Worm (Caenorhabditis elegans) whole organism, young adult: ENCODE results near the gene F14H12.7.

Experiments used
- B0019.2 ChIP-seq: fragments of 200-800 bp; sonication (Bioruptor generic); conservative IDR thresholded peaks from 2 replicates; pipeline ENCODE4 v1.3.6; 2022; ENCODE audit warnings: missing genetic modification reagents, missing genetic modification characterization, missing compliant biosample characterization
- F10E7.11 ChIP-seq: sonication (generic microtip); optimal IDR thresholded peaks from 2 replicates; lab custom pipeline; 2017; ENCODE audit warnings: mild to moderate bottlenecking, missing genetic modification characterization, moderate library complexity, missing compliant biosample characterization
- F22D6.2 ChIP-seq: sonication (generic microtip); optimal IDR thresholded peaks from 2 replicates; lab custom pipeline; 2016; ENCODE audit warnings: mild to moderate bottlenecking, missing genetic modification characterization, missing compliant biosample characterization
- F52B5.7 ChIP-seq: sonication (generic microtip); optimal IDR thresholded peaks from 2 replicates; lab custom pipeline; 2016; ENCODE audit warnings: mild to moderate bottlenecking, missing genetic modification characterization, missing compliant biosample characterization
- F55B11.4 ChIP-seq: sonication (generic microtip); optimal IDR thresholded peaks from 2 replicates; lab custom pipeline; 2016; ENCODE audit warnings: missing compliant biosample characterization, missing genetic modification characterization, borderline replicate concordance; ENCODE audit not compliant: insufficient read depth
- T07F8.4 ChIP-seq: sonication (generic microtip); optimal IDR thresholded peaks from 2 replicates; lab custom pipeline; 2016; ENCODE audit warnings: mild to moderate bottlenecking, missing genetic modification characterization, moderate library complexity, missing compliant biosample characterization
- Y67H2A.10 ChIP-seq: fragments of 200-800 bp; sonication (Bioruptor generic); conservative IDR thresholded peaks from 2 replicates; pipeline ENCODE4 v1.3.6; 2022; ENCODE audit warnings: missing genetic modification reagents, missing genetic modification characterization, missing compliant biosample characterization
- Y79H2A.3 ChIP-seq: fragments of 200-800 bp; sonication (Bioruptor generic); conservative IDR thresholded peaks from 2 replicates; pipeline ENCODE4 v1.3.6; 2022; ENCODE audit warnings: missing genetic modification reagents, missing genetic modification characterization, missing compliant biosample characterization
- ama-1 ChIP-seq, 3 experiments: fragments of 150-350 bp in 1 of 3; sonication (generic microtip) in 2 of 3; optimal IDR thresholded peaks; 2 replicates each; lab custom pipeline; 2014 to 2018; ENCODE audit warnings: missing biosample characterization in 2 of 3, missing genetic modification characterization in 2 of 3, missing genetic modification reagents in 2 of 3
- atf-7 ChIP-seq: sonication (generic microtip); optimal IDR thresholded peaks from 2 replicates; lab custom pipeline; 2017; ENCODE audit warnings: mild to moderate bottlenecking, missing genetic modification characterization, missing compliant biosample characterization
- attf-6 ChIP-seq: fragments of 200-800 bp; sonication (Bioruptor generic); IDR thresholded peaks from 2 replicates; pipeline ENCODE4 v1.3.6; 2022; ENCODE audit warnings: missing genetic modification reagents, missing genetic modification characterization, missing compliant biosample characterization
- bed-2 ChIP-seq: fragments of 200-800 bp; sonication (Bioruptor generic); IDR thresholded peaks from 2 replicates; pipeline ENCODE4 v1.3.6; 2022; ENCODE audit warnings: missing genetic modification reagents, missing genetic modification characterization, missing compliant biosample characterization
- ceh-27 ChIP-seq: fragments of 200-800 bp; sonication (Bioruptor generic); optimal IDR thresholded peaks from 2 replicates; lab custom pipeline; 2018; ENCODE audit warnings: mild to moderate bottlenecking, missing genetic modification characterization, moderate library complexity, missing compliant biosample characterization
- egrh-3 ChIP-seq: fragments of 200-800 bp; sonication (Bioruptor generic); IDR thresholded peaks from 2 replicates; pipeline ENCODE4 v1.3.6; 2022; ENCODE audit warnings: missing genetic modification reagents, missing genetic modification characterization, missing compliant biosample characterization
- hmg-1.2 ChIP-seq: fragments of 200-800 bp; sonication (Bioruptor generic); IDR thresholded peaks from 2 replicates; pipeline ENCODE4 v1.3.6; 2022; ENCODE audit warnings: missing genetic modification reagents, missing genetic modification characterization, missing compliant biosample characterization
- hmg-20 ChIP-seq: fragments of 200-800 bp; sonication (Bioruptor generic); IDR thresholded peaks from 2 replicates; pipeline ENCODE4 v1.3.6; 2022; ENCODE audit warnings: missing genetic modification reagents, missing genetic modification characterization, missing compliant biosample characterization
- hsf-1 ChIP-seq: fragments of 200-800 bp; sonication (Bioruptor generic); IDR thresholded peaks from 2 replicates; pipeline ENCODE4 v1.3.6; 2022; ENCODE audit warnings: missing genetic modification reagents, missing genetic modification characterization, missing compliant biosample characterization
- lin-40 ChIP-seq: sonication (generic microtip); optimal IDR thresholded peaks from 2 replicates; lab custom pipeline; 2016; ENCODE audit warnings: missing genetic modification characterization, mild to moderate bottlenecking, missing compliant biosample characterization, missing genotype, missing genetic modification reagents
- madf-6 ChIP-seq: fragments of 200-800 bp; sonication (Bioruptor generic); IDR thresholded peaks from 2 replicates; pipeline ENCODE4 v1.3.6; 2022; ENCODE audit warnings: missing genetic modification reagents, missing genetic modification characterization, missing compliant biosample characterization
- mcd-1 ChIP-seq: fragments of 200-800 bp; sonication (Bioruptor generic); IDR thresholded peaks from 2 replicates; pipeline ENCODE4 v1.3.6; 2022; ENCODE audit warnings: missing genetic modification reagents, missing genetic modification characterization, missing compliant biosample characterization
- nfya-1 ChIP-seq: sonication (generic microtip); optimal IDR thresholded peaks from 2 replicates; lab custom pipeline; 2017; ENCODE audit warnings: antibody characterized with exemption, missing compliant biosample characterization, missing genetic modification characterization, borderline replicate concordance; ENCODE audit not compliant: insufficient read depth
- rec-8 ChIP-seq, 2 experiments: sonication (generic microtip); optimal IDR thresholded peaks; 2 replicates each; lab custom pipeline; 2016; ENCODE audit warnings: mild to moderate bottlenecking in 2 of 2, missing genetic modification characterization in 2 of 2, missing genetic modification reagents in 2 of 2, missing genotype in 2 of 2, missing biosample characterization in 1 of 2, missing compliant biosample characterization in 1 of 2, moderate library complexity in 1 of 2
- sea-2 ChIP-seq: fragments of 200-800 bp; sonication (Bioruptor generic); IDR thresholded peaks from 2 replicates; pipeline ENCODE4 v1.3.6; 2022; ENCODE audit warnings: missing genetic modification characterization, missing compliant biosample characterization
- tbp1 ChIP-seq: fragments of 200-800 bp; sonication (Bioruptor generic); optimal IDR thresholded peaks from 2 replicates; lab custom pipeline; 2018; ENCODE audit warnings: mild to moderate bottlenecking, missing genetic modification characterization, missing compliant biosample characterization
- tlf-1 ChIP-seq: fragments of 200-800 bp; sonication (Bioruptor generic); optimal IDR thresholded peaks from 2 replicates; lab custom pipeline; 2018; ENCODE audit warnings: mild to moderate bottlenecking, missing genetic modification characterization, missing compliant biosample characterization
- unc-130 ChIP-seq: sonication (generic microtip); optimal IDR thresholded peaks from 2 replicates; lab custom pipeline; 2016; ENCODE audit warnings: missing genetic modification reagents, missing genetic modification characterization, missing compliant biosample characterization
- unc-62 ChIP-seq: fragments of 150-350 bp; optimal IDR thresholded peaks from 2 replicates; lab custom pipeline; 2014; ENCODE audit warnings: missing biosample characterization, missing genetic modification reagents, missing genetic modification characterization
- xnd-1 ChIP-seq: sonication (generic microtip); optimal IDR thresholded peaks from 2 replicates; lab custom pipeline; 2016; ENCODE audit warnings: missing genotype, missing genetic modification reagents, missing genetic modification characterization, missing compliant biosample characterization
- zfh-2 ChIP-seq: fragments of 200-800 bp; sonication (Bioruptor generic); conservative IDR thresholded peaks from 2 replicates; pipeline ENCODE4 v1.3.6; 2022; ENCODE audit warnings: missing genetic modification reagents, missing genetic modification characterization, missing compliant biosample characterization
- ztf-22 ChIP-seq: fragments of 200-800 bp; sonication (Bioruptor generic); optimal IDR thresholded peaks from 2 replicates; lab custom pipeline; 2018; ENCODE audit warnings: mild to moderate bottlenecking, missing genetic modification characterization, moderate library complexity, missing compliant biosample characterization

F14H12.7 gene

ce11 chrX:4388834-4389409 is 26.5 kb upstream of the F14H12.7 start, which contains the start of gene dpy-23 (continued):
- TF ChIP-seq T07F8.4 (tag; lab: Kevin White, UChicago) (no peak), lin-40 (peak; percentile 89), ztf-22 (GFP tag; lab: Kevin White, UChicago) (no peak), B0019.2 (no peak), mcd-1 (peak; percentile 71), tbp1 (GFP tag; lab: Kevin White, UChicago) (peak; percentile 49), F10E7.11 (tag; lab: Kevin White, UChicago) (no peak), Y67H2A.10 (GFP tag; lab: Robert Waterston, UW) (peak; percentile 64)

- TF ChIP-seq ama-1 (optimal IDR thresholded peaks at IDR 0.05; lab: Kevin White, UChicago) (no peak), ama-1 (GFP tag; optimal IDR thresholded peaks at IDR 0.05; lab: Kevin White, UChicago) (no peak), hsf-1 (no peak), B0019.2 (no peak), bed-2 (GFP tag; lab: Robert Waterston, UW) (no peak), F52B5.7 (tag; lab: Kevin White, UChicago) (no peak)
Measured at ce11 chrX:4386493-4386892, 24.1 kb upstream of the F14H12.7 start.

- TF ChIP-seq F55B11.4 (no peak), sea-2 (GFP tag; lab: Robert Waterston, UW) (no peak), atf-7 (tag; lab: Kevin White, UChicago) (no peak), mcd-1 (peak; percentile 27; the same call in 1 of the 2 replicates), ceh-27 (no peak), zfh-2 (GFP tag; lab: Robert Waterston, UW) (peak; percentile 79), egrh-3 (GFP tag; lab: Robert Waterston, UW) (peak; percentile 90; the same call in 1 of the 2 replicates), tlf-1 (no peak)
Measured at ce11 chrX:4383316-4383936, 21.0 kb upstream of the F14H12.7 start, which contains the start of gene lst-2. lst-2 (minus strand) TSS chrX:4383366.

ce11 chrX:4377689-4378088 is 15.3 kb upstream of the F14H12.7 start, which contains the start of gene R160.12:
R160.12 (minus strand) TSS chrX:4377789.
- TF ChIP-seq hmg-1.2 (GFP tag; lab: Robert Waterston, UW) (no peak), nfya-1 (no peak), F22D6.2 (tag; lab: Kevin White, UChicago) (no peak), rec-8 (tag; optimal IDR thresholded peaks at IDR 0.05; lab: Kevin White, UChicago) (no peak), madf-6 (GFP tag; lab: Robert Waterston, UW) (no peak), xnd-1 (tag; lab: Kevin White, UChicago) (no peak)

- TF ChIP-seq unc-62 (GFP tag; lab: Kevin White, UChicago), result no peak
- no peak for TF ChIP-seq unc-130 (GFP tag; lab: Kevin White, UChicago)
- TF ChIP-seq Y79H2A.3 (GFP tag; lab: Robert Waterston, UW), result no peak
- no peak for TF ChIP-seq attf-6 (GFP tag; lab: Robert Waterston, UW)
- no peak for TF ChIP-seq F55B11.4
- TF ChIP-seq mcd-1, result no peak
- TF ChIP-seq hmg-20 (GFP tag; lab: Robert Waterston, UW), result no peak
Measured at ce11 chrX:4376801-4377200, 14.4 kb upstream of the F14H12.7 start, which contains the start of gene R160.2. R160.2 (minus strand) TSS chrX:4376901.
